Worm (Caenorhabditis elegans) whole organism, young adult: ENCODE results near the gene F49C12.6.

Source experiments
- B0019.2 ChIP-seq: fragments of 200-800 bp; sonication (Bioruptor generic); conservative IDR thresholded peaks from 2 replicates; pipeline ENCODE4 v1.3.6; 2022; ENCODE audit warnings: missing genetic modification reagents, missing genetic modification characterization, missing compliant biosample characterization
- F23B12.7 ChIP-seq: sonication (generic microtip); optimal IDR thresholded peaks from 2 replicates; lab custom pipeline; 2017; ENCODE audit warnings: missing genetic modification characterization, mild to moderate bottlenecking, missing compliant biosample characterization, antibody characterized with exemption, moderate library complexity; ENCODE audit not compliant: insufficient read depth
- F37B4.10 ChIP-seq: fragments of 200-800 bp; sonication (Bioruptor generic); IDR thresholded peaks from 2 replicates; pipeline ENCODE4 v1.3.6; 2022; ENCODE audit warnings: missing genetic modification characterization, missing compliant biosample characterization
- F39B2.1 ChIP-seq: fragments of 200-800 bp; sonication (Bioruptor generic); IDR thresholded peaks from 2 replicates; pipeline ENCODE4 v1.3.6; 2022; ENCODE audit warnings: missing genetic modification reagents, missing genetic modification characterization, missing compliant biosample characterization
- F49E8.2 ChIP-seq: sonication (generic microtip); optimal IDR thresholded peaks from 3 replicates; lab custom pipeline; 2017; ENCODE audit warnings: missing genetic modification characterization, mild to moderate bottlenecking, missing compliant biosample characterization, antibody characterized with exemption, moderate library complexity; ENCODE audit not compliant: insufficient read depth
- F52B5.7 ChIP-seq: sonication (generic microtip); optimal IDR thresholded peaks from 2 replicates; lab custom pipeline; 2016; ENCODE audit warnings: mild to moderate bottlenecking, missing genetic modification characterization, missing compliant biosample characterization
- F57A8.1 ChIP-seq: fragments of 200-800 bp; sonication (Bioruptor generic); optimal IDR thresholded peaks from 2 replicates; lab custom pipeline; 2018; ENCODE audit warnings: mild to moderate bottlenecking, missing genetic modification characterization, moderate library complexity, missing compliant biosample characterization
- akir-1 ChIP-seq: fragments of 200-800 bp; sonication (Bioruptor generic); optimal IDR thresholded peaks from 2 replicates; lab custom pipeline; 2018; ENCODE audit warnings: mild to moderate bottlenecking, missing genetic modification characterization, moderate library complexity, missing compliant biosample characterization
- ama-1 ChIP-seq, 3 experiments: fragments of 150-350 bp in 1 of 3; sonication (generic microtip) in 2 of 3; optimal IDR thresholded peaks; 2 replicates each; lab custom pipeline; 2014 to 2018; ENCODE audit warnings: missing biosample characterization in 2 of 3, missing genetic modification characterization in 2 of 3, missing genetic modification reagents in 2 of 3
- attf-3 ChIP-seq: fragments of 200-800 bp; sonication (Bioruptor generic); conservative IDR thresholded peaks from 2 replicates; pipeline ENCODE4 v1.3.6; 2022; ENCODE audit warnings: missing genetic modification reagents, missing genetic modification characterization, missing compliant biosample characterization
- attf-5 ChIP-seq: fragments of 200-800 bp; sonication (Bioruptor generic); optimal IDR thresholded peaks from 2 replicates; lab custom pipeline; 2018; ENCODE audit warnings: mild to moderate bottlenecking, missing genetic modification characterization, missing compliant biosample characterization
- attf-6 ChIP-seq: fragments of 200-800 bp; sonication (Bioruptor generic); IDR thresholded peaks from 2 replicates; pipeline ENCODE4 v1.3.6; 2022; ENCODE audit warnings: missing genetic modification reagents, missing genetic modification characterization, missing compliant biosample characterization
- bed-2 ChIP-seq: fragments of 200-800 bp; sonication (Bioruptor generic); IDR thresholded peaks from 2 replicates; pipeline ENCODE4 v1.3.6; 2022; ENCODE audit warnings: missing genetic modification reagents, missing genetic modification characterization, missing compliant biosample characterization
- ceh-100 ChIP-seq: fragments of 200-800 bp; sonication (Bioruptor generic); IDR thresholded peaks from 2 replicates; pipeline ENCODE4 v1.3.6; 2022; ENCODE audit warnings: missing genetic modification reagents, missing genetic modification characterization, missing compliant biosample characterization
- ceh-58 ChIP-seq: fragments of 200-800 bp; sonication (Bioruptor generic); IDR thresholded peaks from 2 replicates; pipeline ENCODE4 v1.3.6; 2022; ENCODE audit warnings: missing genetic modification characterization, missing compliant biosample characterization
- ceh-91 ChIP-seq: fragments of 200-800 bp; sonication (Bioruptor generic); IDR thresholded peaks from 2 replicates; pipeline ENCODE4 v1.3.6; 2022; ENCODE audit warnings: missing genetic modification reagents, missing genetic modification characterization, missing compliant biosample characterization
- die-1 ChIP-seq: sonication (generic microtip); optimal IDR thresholded peaks from 2 replicates; lab custom pipeline; 2016; ENCODE audit warnings: missing genotype, mild to moderate bottlenecking, missing genetic modification characterization, missing compliant biosample characterization
- dox-1 ChIP-seq: fragments of 200-800 bp; sonication (Bioruptor generic); IDR thresholded peaks from 2 replicates; pipeline ENCODE4 v1.3.6; 2022; ENCODE audit warnings: missing genetic modification reagents, missing genetic modification characterization, missing compliant biosample characterization
- dpff-1 ChIP-seq: sonication (generic microtip); optimal IDR thresholded peaks from 2 replicates; lab custom pipeline; 2017; ENCODE audit warnings: mild to moderate bottlenecking, missing genetic modification characterization, missing compliant biosample characterization
- egl-44 ChIP-seq: fragments of 200-800 bp; sonication (Bioruptor generic); IDR thresholded peaks from 2 replicates; pipeline ENCODE4 v1.3.6; 2022; ENCODE audit warnings: missing genetic modification reagents, missing genetic modification characterization, missing compliant biosample characterization
- gei-17 ChIP-seq: fragments of 200-800 bp; sonication (Bioruptor generic); optimal IDR thresholded peaks from 2 replicates; lab custom pipeline; 2018; ENCODE audit warnings: mild to moderate bottlenecking, missing genetic modification characterization, missing compliant biosample characterization
- hlh-12 ChIP-seq: sonication (generic microtip); optimal IDR thresholded peaks from 2 replicates; lab custom pipeline; 2016; ENCODE audit warnings: missing genetic modification characterization, missing compliant biosample characterization
- hrde-1 ChIP-seq: sonication (generic microtip); optimal IDR thresholded peaks from 2 replicates; lab custom pipeline; 2016; ENCODE audit warnings: missing genetic modification characterization, mild to moderate bottlenecking, missing compliant biosample characterization, moderate library complexity, missing genotype, missing genetic modification reagents, borderline replicate concordance
- hsf-1 ChIP-seq: fragments of 200-800 bp; sonication (Bioruptor generic); IDR thresholded peaks from 2 replicates; pipeline ENCODE4 v1.3.6; 2022; ENCODE audit warnings: missing genetic modification reagents, missing genetic modification characterization, missing compliant biosample characterization
- let-607 ChIP-seq, 2 experiments: fragments of 200-800 bp in 1 of 2; sonication (Bioruptor generic) in 1 of 2; sonication (generic microtip) in 1 of 2; optimal IDR thresholded peaks; 2 replicates each; lab custom pipeline; 2016 to 2018; ENCODE audit warnings: mild to moderate bottlenecking in 2 of 2, missing compliant biosample characterization in 2 of 2, missing genetic modification characterization in 2 of 2, moderate library complexity in 2 of 2, missing genotype in 1 of 2
- lsl-1 ChIP-seq: fragments of 200-800 bp; sonication (Bioruptor generic); optimal IDR thresholded peaks from 2 replicates; lab custom pipeline; 2018; ENCODE audit warnings: mild to moderate bottlenecking, missing genetic modification characterization, moderate library complexity, missing compliant biosample characterization
- mxl-1 ChIP-seq: sonication (generic microtip); optimal IDR thresholded peaks from 2 replicates; lab custom pipeline; 2016; ENCODE audit warnings: missing genetic modification characterization, missing compliant biosample characterization
- nfya-1 ChIP-seq: sonication (generic microtip); optimal IDR thresholded peaks from 2 replicates; lab custom pipeline; 2017; ENCODE audit warnings: antibody characterized with exemption, missing compliant biosample characterization, missing genetic modification characterization, borderline replicate concordance; ENCODE audit not compliant: insufficient read depth
- nhr-80 ChIP-seq: sonication (generic microtip); optimal IDR thresholded peaks from 2 replicates; lab custom pipeline; 2016; ENCODE audit warnings: missing genetic modification characterization, missing compliant biosample characterization
- pha-4 ChIP-seq: fragments of 150-350 bp; sonication (generic microtip); optimal IDR thresholded peaks from 2 replicates; lab custom pipeline; 2014; ENCODE audit warnings: missing biosample characterization, missing genetic modification reagents, missing genetic modification characterization
- snpc-3.4 ChIP-seq: sonication (generic microtip); optimal IDR thresholded peaks from 2 replicates; lab custom pipeline; 2017; ENCODE audit warnings: missing genetic modification characterization, mild to moderate bottlenecking, missing compliant biosample characterization, antibody characterized with exemption, moderate library complexity, missing genotype, missing genetic modification reagents
- snpc-4 ChIP-seq, 5 experiments: fragments of 150-350 bp in 1 of 5; sonication (generic microtip) in 4 of 5; optimal IDR thresholded peaks; 2 replicates each; lab custom pipeline; 2014 to 2018; ENCODE audit warnings: missing genetic modification characterization in 5 of 5, missing biosample characterization in 3 of 5, antibody characterized with exemption in 2 of 5, mild to moderate bottlenecking in 2 of 5, missing compliant biosample characterization in 2 of 5, missing genotype in 2 of 5, moderate library complexity in 2 of 5, missing genetic modification reagents in 1 of 5
- tbx-9 ChIP-seq: sonication (generic microtip); optimal IDR thresholded peaks from 2 replicates; lab custom pipeline; 2016; ENCODE audit warnings: borderline replicate concordance, missing genetic modification characterization, inconsistent platforms, missing compliant biosample characterization
- unc-62 ChIP-seq: fragments of 150-350 bp; optimal IDR thresholded peaks from 2 replicates; lab custom pipeline; 2014; ENCODE audit warnings: missing biosample characterization, missing genetic modification reagents, missing genetic modification characterization
- zim-3 ChIP-seq: sonication (generic microtip); optimal IDR thresholded peaks from 2 replicates; lab custom pipeline; 2017; ENCODE audit warnings: mild to moderate bottlenecking, missing genetic modification characterization, moderate library complexity, missing compliant biosample characterization
- ztf-26 ChIP-seq: sonication (generic microtip); optimal IDR thresholded peaks from 2 replicates; lab custom pipeline; 2017; ENCODE audit warnings: missing genetic modification characterization, missing compliant biosample characterization
- ztf-3 ChIP-seq: fragments of 200-800 bp; sonication (Bioruptor generic); optimal IDR thresholded peaks from 2 replicates; lab custom pipeline; 2018; ENCODE audit warnings: mild to moderate bottlenecking, missing genetic modification characterization, missing compliant biosample characterization

Gene F49C12.6

DNA sequence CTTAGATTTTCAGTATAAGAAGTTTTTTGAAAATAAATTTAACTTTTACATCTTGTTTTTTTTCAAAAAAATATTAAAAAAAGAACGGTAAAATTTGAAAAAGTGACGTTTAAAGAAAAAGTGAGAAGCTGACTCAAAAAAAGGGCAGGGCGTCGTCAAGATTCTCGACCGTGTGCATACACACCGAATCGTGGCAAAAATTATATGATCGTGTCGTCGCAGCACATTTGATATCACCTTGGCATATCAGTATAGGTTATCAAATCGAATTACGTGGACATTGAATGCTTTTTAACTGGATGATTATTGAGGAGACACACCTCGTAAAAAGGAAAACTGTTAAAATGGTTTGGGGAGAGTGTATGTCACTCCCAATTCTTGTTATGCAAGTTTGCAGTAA lies 24.1 kb upstream of the F49C12.6 start:
- TF ChIP-seq attf-5 (GFP tag; lab: Kevin White, UChicago): peak; percentile 49
- TF ChIP-seq F57A8.1 (GFP tag; lab: Kevin White, UChicago): no peak
- no peak for TF ChIP-seq F49E8.2
- no peak for TF ChIP-seq ama-1 (optimal IDR thresholded peaks at IDR 0.05; lab: Kevin White, UChicago)
- TF ChIP-seq ama-1 (GFP tag; optimal IDR thresholded peaks at IDR 0.05; lab: Kevin White, UChicago): peak in 1 of 2 experiments; percentile 30
- no peak for TF ChIP-seq snpc-3.4 (tag; lab: Kevin White, UChicago)
- no peak for TF ChIP-seq gei-17 (GFP tag; lab: Kevin White, UChicago)
- TF ChIP-seq F39B2.1 (GFP tag; lab: Robert Waterston, UW): no peak
- no peak for TF ChIP-seq unc-62
- no peak for TF ChIP-seq F23B12.7 (tag; lab: Kevin White, UChicago)
- TF ChIP-seq dox-1 (GFP tag; lab: Robert Waterston, UW): peak; percentile 76
- no peak for TF ChIP-seq pha-4
- no peak for TF ChIP-seq lsl-1
- no peak for TF ChIP-seq snpc-4 (GFP tag; optimal IDR thresholded peaks at IDR 0.05; lab: Kevin White, UChicago)
- TF ChIP-seq snpc-4 (tag; optimal IDR thresholded peaks at IDR 0.05; lab: Kevin White, UChicago): peak in 1 of 4 experiments; percentile 36
- TF ChIP-seq hrde-1 (tag; lab: Kevin White, UChicago): peak; percentile 54
- no peak for TF ChIP-seq ceh-58
- TF ChIP-seq let-607 (tag; optimal IDR thresholded peaks at IDR 0.05; lab: Kevin White, UChicago): peak; percentile 82 to 93
- TF ChIP-seq nhr-80: peak; percentile 96
- no peak for TF ChIP-seq mxl-1 (tag; lab: Kevin White, UChicago)
- TF ChIP-seq B0019.2 (GFP tag; lab: Robert Waterston, UW): no peak
- no peak for TF ChIP-seq ceh-91 (GFP tag; lab: Robert Waterston, UW)
- TF ChIP-seq attf-6: no peak
- no peak for TF ChIP-seq attf-3 (GFP tag; lab: Robert Waterston, UW)
- TF ChIP-seq ztf-3 (GFP tag; lab: Kevin White, UChicago): no peak

DNA sequence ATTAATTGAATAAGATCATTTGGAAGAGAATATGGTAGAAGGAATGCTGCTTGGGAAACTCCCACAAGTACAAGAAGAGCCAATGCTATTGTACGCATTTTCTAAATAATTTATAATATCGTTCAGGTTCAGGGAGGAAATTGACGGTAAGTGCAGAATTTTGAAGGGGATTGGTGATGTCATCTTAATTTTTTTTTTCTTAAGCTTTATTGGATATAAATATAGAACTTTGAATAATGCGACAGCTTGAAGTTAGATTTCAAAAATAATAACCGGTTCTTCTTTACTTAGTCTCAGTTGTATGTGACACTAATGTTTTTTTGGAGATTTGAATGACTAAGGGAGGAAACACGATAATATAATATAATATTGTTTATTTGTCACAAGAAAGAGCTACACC lies 21.9 kb upstream of the F49C12.6 start, which contains the start of gene nspg-7.1:
nspg-7.1 (minus strand) TSS at position 101 of the 400 bp plus-strand sequence.
- no peak for TF ChIP-seq F52B5.7
- no peak for TF ChIP-seq hsf-1 (GFP tag; lab: Robert Waterston, UW)
- TF ChIP-seq lsl-1: no peak
- no peak for TF ChIP-seq mxl-1 (tag; lab: Kevin White, UChicago)
- TF ChIP-seq tbx-9 (tag; lab: Kevin White, UChicago): no peak
- no peak for TF ChIP-seq hlh-12
- no peak for TF ChIP-seq akir-1 (GFP tag; lab: Kevin White, UChicago)
- TF ChIP-seq F37B4.10 (GFP tag; lab: Robert Waterston, UW): no peak

DNA sequence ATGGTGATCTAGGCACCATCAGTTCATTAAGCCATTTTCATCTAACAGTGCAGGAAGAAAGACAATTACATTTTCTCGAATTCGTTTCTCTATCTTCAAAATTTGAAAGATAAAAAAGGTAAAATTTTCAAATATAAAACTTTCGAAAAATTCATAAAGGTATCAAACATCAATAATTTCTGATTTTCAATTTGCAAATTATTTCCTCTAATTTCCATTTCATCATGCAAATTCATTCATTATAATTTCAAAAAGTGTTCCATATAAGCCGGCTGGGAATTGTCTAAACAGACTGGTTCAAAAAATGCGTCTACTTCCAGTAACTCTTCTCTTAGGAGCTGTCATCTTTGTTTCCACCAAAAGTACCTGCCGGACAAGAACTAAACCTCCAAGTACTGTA lies 18.8 kb upstream of the F49C12.6 start, which contains the start of gene clec-183:
clec-183 (plus strand) TSS at position 301 of the 400 bp plus-strand sequence.
- TF ChIP-seq bed-2 (GFP tag; lab: Robert Waterston, UW) (no peak), die-1 (tag; lab: Kevin White, UChicago) (no peak), ceh-100 (GFP tag; lab: Robert Waterston, UW) (no peak), egl-44 (GFP tag; lab: Robert Waterston, UW) (no peak), ztf-26 (no peak), zim-3 (tag; lab: Kevin White, UChicago) (no peak), nfya-1 (tag; lab: Kevin White, UChicago) (no peak), dpff-1 (tag; lab: Kevin White, UChicago) (no peak)
